Worm (Caenorhabditis elegans) whole organism, late embryonic: ENCODE results near the gene M03F8.7.

ENCODE experiments used
- ama-1 ChIP-seq: fragments of 150-350 bp; optimal IDR thresholded peaks from 2 replicates; lab custom pipeline; 2014
- dve-1 ChIP-seq: sonication (generic microtip); optimal IDR thresholded peaks from 2 replicates; lab custom pipeline; 2017; ENCODE audit warnings: antibody characterized with exemption, mild to moderate bottlenecking, missing genetic modification characterization, missing compliant biosample characterization
- gmeb-2 ChIP-seq: sonication (generic microtip); optimal IDR thresholded peaks from 2 replicates; lab custom pipeline; 2016; ENCODE audit warnings: missing genetic modification characterization, inconsistent platforms, missing compliant biosample characterization
- nhr-11 ChIP-seq: fragments of 150-350 bp; optimal IDR thresholded peaks from 2 replicates; lab custom pipeline; 2014; ENCODE audit warnings: missing biosample characterization, missing genetic modification characterization
- pag-3 ChIP-seq: sonication (generic microtip); optimal IDR thresholded peaks from 2 replicates; lab custom pipeline; 2016; ENCODE audit warnings: missing compliant biosample characterization, missing genetic modification characterization, borderline replicate concordance
- sdc-2 ChIP-seq: sonication (generic microtip); optimal IDR thresholded peaks from 2 replicates; lab custom pipeline; 2016; ENCODE audit warnings: missing genotype, missing genetic modification characterization, missing compliant biosample characterization
- sox-2 ChIP-seq: fragments of 200-800 bp; sonication (Bioruptor generic); IDR thresholded peaks from 2 replicates; pipeline ENCODE4 v1.3.6; 2022; ENCODE audit warnings: missing genetic modification reagents, missing genetic modification characterization, missing compliant biosample characterization
- sox-4 ChIP-seq: sonication (generic microtip); optimal IDR thresholded peaks from 2 replicates; lab custom pipeline; 2017; ENCODE audit warnings: mild to moderate bottlenecking, missing genetic modification characterization, inconsistent platforms, missing compliant biosample characterization
- tbx-2 ChIP-seq: sonication (generic microtip); optimal IDR thresholded peaks from 2 replicates; lab custom pipeline; 2016; ENCODE audit warnings: missing genetic modification characterization, missing compliant biosample characterization
- unc-3 ChIP-seq, 2 experiments: fragments of 200-800 bp in 1 of 2; sonication (Bioruptor generic) in 1 of 2; sonication (generic microtip) in 1 of 2; conservative IDR thresholded peaks in 1 of 2; optimal IDR thresholded peaks in 1 of 2; 2 replicates each; pipeline versions ENCODE4 v1.3.6 to Lab custom; 2016 to 2022; ENCODE audit warnings: missing compliant biosample characterization in 2 of 2, missing genetic modification characterization in 2 of 2, missing genetic modification reagents in 1 of 2

DNA sequence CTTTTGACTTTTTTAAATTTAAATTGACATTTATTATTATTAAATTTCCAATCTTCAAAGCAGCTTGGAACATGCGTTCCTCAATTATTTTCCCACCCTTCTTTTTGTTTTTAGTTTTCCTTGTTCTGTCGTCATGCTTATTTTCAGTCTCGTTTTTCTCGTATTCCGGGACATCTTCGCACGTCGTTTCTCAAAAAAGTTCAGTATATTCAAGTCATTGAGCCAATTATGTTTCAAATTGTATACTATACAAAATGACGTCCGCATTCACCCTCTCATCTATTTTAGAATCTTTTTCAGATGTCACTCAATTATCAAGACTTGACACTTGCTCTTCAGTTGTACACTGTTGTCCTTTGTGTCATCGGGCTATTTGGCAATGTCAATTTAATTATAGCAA lies 9.4 kb upstream of the M03F8.7 start, which contains the start of gene srsx-17:
- TF ChIP-seq ama-1 (lab: Kevin White, UChicago) (no peak), sox-4 (tag; lab: Kevin White, UChicago) (no peak), dve-1 (tag; lab: Kevin White, UChicago) (no peak), gmeb-2 (tag; lab: Kevin White, UChicago) (no peak), unc-3 (GFP tag; conservative IDR thresholded peaks at IDR 0.05; lab: Robert Waterston, UW) (no peak), unc-3 (tag; optimal IDR thresholded peaks at IDR 0.05; lab: Kevin White, UChicago) (no peak), tbx-2 (tag; lab: Kevin White, UChicago) (no peak), nhr-11 (tag; lab: Kevin White, UChicago) (no peak), sdc-2 (tag; lab: Kevin White, UChicago) (no peak), pag-3 (tag; lab: Kevin White, UChicago) (no peak), sox-2 (GFP tag; lab: Robert Waterston, UW) (no peak)
